Worm (Caenorhabditis elegans): ENCODE data around the gene lin-15A.

Gene lin-15A

ce11 chrX:15770787-15771186 is 39.0 kb downstream of the lin-15A start:
- TF ChIP-seq nhr-12 (tag; optimal IDR thresholded peaks at IDR 0.05) (no peak), unc-39 (tag; optimal IDR thresholded peaks at IDR 0.05) (no peak), ceh-9 (tag; optimal IDR thresholded peaks at IDR 0.05) (no peak), elt-1 (tag; optimal IDR thresholded peaks at IDR 0.05) (no peak), nhr-43 (tag; optimal IDR thresholded peaks at IDR 0.05; ENCODE audit: poor library complexity, severe bottlenecking) (no peak), nhr-77 (tag; optimal IDR thresholded peaks at IDR 0.05) (no peak), ceh-16 (tag; optimal IDR thresholded peaks at IDR 0.05) (no peak), nhr-237 (tag; optimal IDR thresholded peaks at IDR 0.05) (no peak), elt-3 (tag; optimal IDR thresholded peaks at IDR 0.05) (no peak), nhr-23 (tag; optimal IDR thresholded peaks at IDR 0.05) (no peak)

ce11 chrX:15771411-15771810 is 39.6 kb downstream of the lin-15A start, which contains the start of gene Y7A5A.1:
Gene Y7A5A.1 (minus strand): TSS chrX:15771493.
- TF ChIP-seq nhr-237 (tag; optimal IDR thresholded peaks at IDR 0.05) (no peak), ztf-4 (tag; optimal IDR thresholded peaks at IDR 0.05) (no peak), pqm-1 (tag; optimal IDR thresholded peaks at IDR 0.05) (peak; percentile 53), mml-1 (tag; optimal IDR thresholded peaks at IDR 0.05) (no peak), unc-62 (GFP tag; optimal IDR thresholded peaks at IDR 0.05) (no peak), skn-1 (tag; optimal IDR thresholded peaks at IDR 0.05) (no peak), fkh-10 (GFP tag; optimal IDR thresholded peaks at IDR 0.05) (no peak), nhr-11 (tag; optimal IDR thresholded peaks at IDR 0.05) (no peak), egl-27 (tag; optimal IDR thresholded peaks at IDR 0.05) (no peak), nhr-23 (tag; optimal IDR thresholded peaks at IDR 0.05) (no peak), pha-4 (tag; optimal IDR thresholded peaks at IDR 0.05) (peak; percentile 65), nfya-1 (tag; optimal IDR thresholded peaks at IDR 0.05; ENCODE audit: insufficient read depth) (no peak), elt-2 (tag; optimal IDR thresholded peaks at IDR 0.05) (peak; percentile 64), fkh-2 (tag; optimal IDR thresholded peaks at IDR 0.05) (no peak)

ce11 chrX:15772674-15773073 is 40.9 kb downstream of the lin-15A start, which contains the start of gene Y7A5A.2:
Gene Y7A5A.2 (minus strand): TSS chrX:15772735.
- TF ChIP-seq elt-2 (tag; optimal IDR thresholded peaks at IDR 0.05) (no peak), ceh-28 (tag; optimal IDR thresholded peaks at IDR 0.05) (peak; percentile 6)

- TF ChIP-seq nhr-43 (tag; optimal IDR thresholded peaks at IDR 0.05; ENCODE audit: poor library complexity, severe bottlenecking) (peak; percentile 32), sea-2 (GFP tag; optimal IDR thresholded peaks at IDR 0.05) (no peak)
Measured at ce11 chrX:15773262-15773908, 41.6 kb downstream of the lin-15A start, which contains the start of gene Y7A5A.13. Gene Y7A5A.13 (plus strand): TSS chrX:15773858.

- TF ChIP-seq elt-2 (tag; optimal IDR thresholded peaks at IDR 0.05) (peak; percentile 98), pha-4 (tag; optimal IDR thresholded peaks at IDR 0.05) (peak; percentile 55), pqm-1 (tag; optimal IDR thresholded peaks at IDR 0.05) (peak; percentile 95), snpc-4 (tag; optimal IDR thresholded peaks at IDR 0.05) (peak; percentile 33), nhr-77 (tag; optimal IDR thresholded peaks at IDR 0.05) (no peak), unc-62 (GFP tag; optimal IDR thresholded peaks at IDR 0.05) (no peak), nfya-1 (tag; optimal IDR thresholded peaks at IDR 0.05; ENCODE audit: insufficient read depth) (peak; percentile 53), fos-1 (tag; optimal IDR thresholded peaks at IDR 0.05) (peak; percentile 8), jun-1 (tag; optimal IDR thresholded peaks at IDR 0.05) (peak; percentile 87), skn-1 (tag; optimal IDR thresholded peaks at IDR 0.05) (peak; percentile 63)
Measured at ce11 chrX:15779503-15779902, 47.7 kb downstream of the lin-15A start.

- TF ChIP-seq ceh-16 (tag; optimal IDR thresholded peaks at IDR 0.05) (no peak), nhr-43 (tag; optimal IDR thresholded peaks at IDR 0.05; ENCODE audit: poor library complexity, severe bottlenecking) (no peak), jun-1 (tag; optimal IDR thresholded peaks at IDR 0.05) (no peak), sea-2 (GFP tag; optimal IDR thresholded peaks at IDR 0.05) (no peak), unc-39 (tag; optimal IDR thresholded peaks at IDR 0.05) (no peak), unc-62 (GFP tag; optimal IDR thresholded peaks at IDR 0.05) (no peak), egl-27 (tag; optimal IDR thresholded peaks at IDR 0.05) (no peak), nhr-11 (tag; optimal IDR thresholded peaks at IDR 0.05) (no peak), hmg-11 (tag; optimal IDR thresholded peaks at IDR 0.05) (no peak)
Measured at ce11 chrX:15782027-15782426, 50.3 kb downstream of the lin-15A start, which contains the start of gene Y7A5A.24. Gene Y7A5A.24 (minus strand): TSS chrX:15782127.
